Worm (Caenorhabditis elegans) whole organism, young adult: ENCODE measurements around the gene C49C3.15.

Experiments
- B0261.1 ChIP-seq: sonication (generic microtip); optimal IDR thresholded peaks from 2 replicates; lab custom pipeline; 2016; ENCODE audit warnings: mild to moderate bottlenecking, missing genetic modification characterization, moderate library complexity, missing compliant biosample characterization
- D2030.7 ChIP-seq: fragments of 200-800 bp; sonication (Bioruptor generic); IDR thresholded peaks from 2 replicates; pipeline ENCODE4 v1.3.6; 2022; ENCODE audit warnings: missing genetic modification reagents, missing genetic modification characterization, missing compliant biosample characterization
- T26A5.8 ChIP-seq: sonication (generic microtip); optimal IDR thresholded peaks from 2 replicates; lab custom pipeline; 2016; ENCODE audit warnings: missing genetic modification characterization, missing compliant biosample characterization
- Y79H2A.3 ChIP-seq: fragments of 200-800 bp; sonication (Bioruptor generic); conservative IDR thresholded peaks from 2 replicates; pipeline ENCODE4 v1.3.6; 2022; ENCODE audit warnings: missing genetic modification reagents, missing genetic modification characterization, missing compliant biosample characterization
- akir-1 ChIP-seq: fragments of 200-800 bp; sonication (Bioruptor generic); optimal IDR thresholded peaks from 2 replicates; lab custom pipeline; 2018; ENCODE audit warnings: mild to moderate bottlenecking, missing genetic modification characterization, moderate library complexity, missing compliant biosample characterization
- athp-1 ChIP-seq: sonication (generic microtip); optimal IDR thresholded peaks from 2 replicates; lab custom pipeline; 2017; ENCODE audit warnings: mild to moderate bottlenecking, missing genetic modification characterization, missing compliant biosample characterization
- pha-4 ChIP-seq: fragments of 150-350 bp; sonication (generic microtip); optimal IDR thresholded peaks from 2 replicates; lab custom pipeline; 2014; ENCODE audit warnings: missing biosample characterization, missing genetic modification reagents, missing genetic modification characterization
- ztf-6 ChIP-seq: fragments of 200-800 bp; sonication (Bioruptor generic); IDR thresholded peaks from 2 replicates; pipeline ENCODE4 v1.3.6; 2022; ENCODE audit warnings: missing genetic modification reagents, missing genetic modification characterization, missing compliant biosample characterization

DNA sequence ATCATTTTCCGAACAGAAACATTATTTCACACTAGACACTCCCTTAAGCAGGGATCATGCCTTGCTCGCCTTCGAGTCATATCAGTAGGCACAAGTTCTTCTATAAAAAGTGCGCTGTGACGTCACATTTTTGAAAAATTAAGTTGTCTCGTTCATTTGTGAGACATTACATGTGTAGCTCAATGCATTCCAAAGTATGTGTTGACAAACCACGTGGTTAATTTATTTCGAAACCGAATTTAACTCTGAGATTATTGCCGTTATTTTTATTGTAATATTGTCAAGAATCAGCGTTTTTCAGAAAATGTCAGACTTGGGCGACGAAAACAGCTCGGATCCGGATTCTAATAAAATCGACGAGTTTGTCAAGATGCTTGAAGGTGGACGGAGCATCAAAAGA lies 39.5 kb upstream of the C49C3.15 start, which contains the start of gene T28F3.5:
- TF ChIP-seq D2030.7 (GFP tag; lab: Robert Waterston, UW), result no peak
- TF ChIP-seq ztf-6 (GFP tag; lab: Robert Waterston, UW), result no peak
- TF ChIP-seq pha-4 (tag; lab: Kevin White, UChicago), result no peak
- TF ChIP-seq akir-1 (GFP tag; lab: Kevin White, UChicago), result no peak
- no peak for TF ChIP-seq athp-1 (tag; lab: Kevin White, UChicago)
- no peak for TF ChIP-seq B0261.1 (tag; lab: Kevin White, UChicago)
- TF ChIP-seq T26A5.8, result no peak
- no peak for TF ChIP-seq Y79H2A.3
